Fruit fly (Drosophila melanogaster) whole organism, embryonic: ENCODE data around the gene Arl5.

Experiments
- Abd-B ChIP-seq: fragments of 200-800 bp; sonication (Bioruptor generic); optimal IDR thresholded peaks from 2 replicates; lab custom pipeline; 2018; ENCODE audit warnings: missing biosample characterization, mild to moderate bottlenecking, missing genetic modification characterization, moderate library complexity
- Aef1 ChIP-seq: fragments of 200-800 bp; sonication (Bioruptor generic); IDR thresholded peaks from 3 replicates; pipeline ENCODE4 v1.3.6; 2022; ENCODE audit warnings: missing biosample characterization, missing genetic modification characterization
- Atf-2 ChIP-seq: fragments of 200-800 bp; sonication (Bioruptor generic); optimal IDR thresholded peaks from 2 replicates; lab custom pipeline; 2016; ENCODE audit warnings: missing biosample characterization, missing genetic modification characterization
- BEAF-32 ChIP-seq: fragments of 200-800 bp; sonication (Bioruptor generic); optimal IDR thresholded peaks from 3 replicates; lab custom pipeline; 2017; ENCODE audit warnings: missing biosample characterization, missing genetic modification characterization, mild to moderate bottlenecking, moderate library complexity, missing genetic modification reagents
- Bdp1 ChIP-seq: fragments of 200-800 bp; sonication (Bioruptor generic); optimal IDR thresholded peaks from 3 replicates; lab custom pipeline; 2016; ENCODE audit warnings: missing biosample characterization, missing genetic modification characterization
- C15 ChIP-seq: fragments of 200-800 bp; sonication (Bioruptor generic); IDR thresholded peaks from 3 replicates; pipeline ENCODE4 v1.3.6; 2022; ENCODE audit warnings: missing biosample characterization, missing genetic modification characterization
- CG11723 ChIP-seq: fragments of 200-800 bp; sonication (Bioruptor generic); optimal IDR thresholded peaks from 2 replicates; lab custom pipeline; 2017; ENCODE audit warnings: missing biosample characterization, mild to moderate bottlenecking, missing genetic modification characterization
- CG1233 ChIP-seq: fragments of 200-800 bp; sonication (Bioruptor generic); optimal IDR thresholded peaks from 4 replicates; lab custom pipeline; 2018; ENCODE audit warnings: missing biosample characterization, mild to moderate bottlenecking, missing genetic modification characterization
- CG12659 ChIP-seq: fragments of 200-800 bp; sonication (Bioruptor generic); optimal IDR thresholded peaks from 3 replicates; lab custom pipeline; 2017; ENCODE audit warnings: mild to moderate bottlenecking, missing biosample characterization, missing genetic modification reagents, missing genetic modification characterization
- CG13296 ChIP-seq: fragments of 200-800 bp; sonication (Bioruptor generic); optimal IDR thresholded peaks from 3 replicates; lab custom pipeline; 2018; ENCODE audit warnings: missing biosample characterization, mild to moderate bottlenecking, missing genetic modification characterization
- CG13775 ChIP-seq: fragments of 200-800 bp; sonication (Bioruptor generic); optimal IDR thresholded peaks from 3 replicates; lab custom pipeline; 2017; ENCODE audit warnings: missing biosample characterization, mild to moderate bottlenecking, missing genetic modification characterization
- CG2889 ChIP-seq: fragments of 200-800 bp; sonication (Bioruptor generic); IDR thresholded peaks from 3 replicates; pipeline ENCODE4 v1.3.6; 2022; ENCODE audit warnings: missing biosample characterization, missing genetic modification characterization
- CG32767 ChIP-seq: fragments of 200-800 bp; sonication (Bioruptor generic); IDR thresholded peaks from 2 replicates; pipeline ENCODE4 v1.3.6; 2022; ENCODE audit warnings: missing biosample characterization, missing genetic modification characterization
- CG34376 ChIP-seq: fragments of 200-800 bp; sonication (Bioruptor generic); optimal IDR thresholded peaks from 2 replicates; lab custom pipeline; 2018; ENCODE audit warnings: missing biosample characterization, mild to moderate bottlenecking, missing genetic modification characterization
- CG4617 ChIP-seq: fragments of 200-800 bp; sonication (Bioruptor generic); optimal IDR thresholded peaks from 3 replicates; lab custom pipeline; 2016; ENCODE audit warnings: missing biosample characterization, missing genetic modification characterization, borderline replicate concordance
- CG7963 ChIP-seq: fragments of 200-800 bp; sonication (Bioruptor generic); IDR thresholded peaks from 3 replicates; pipeline ENCODE4 v1.3.6; 2022; ENCODE audit warnings: missing biosample characterization, missing genetic modification characterization; ENCODE audit not compliant: partially characterized antibody
- CG8765 ChIP-seq: fragments of 200-800 bp; sonication (Bioruptor generic); IDR thresholded peaks from 2 replicates; pipeline ENCODE4 v1.3.6; 2022; ENCODE audit warnings: missing biosample characterization, missing genetic modification characterization
- CHES-1-like ChIP-seq: fragments of 200-800 bp; sonication (Bioruptor generic); optimal IDR thresholded peaks from 2 replicates; lab custom pipeline; 2016; ENCODE audit warnings: missing biosample characterization, missing genetic modification characterization
- Chrac-16 ChIP-seq: fragments of 200-800 bp; sonication (Bioruptor generic); optimal IDR thresholded peaks from 3 replicates; lab custom pipeline; 2016; ENCODE audit warnings: missing biosample characterization, missing genetic modification characterization
- E2f1 ChIP-seq: fragments of 200-800 bp; sonication (Bioruptor generic); IDR thresholded peaks from 2 replicates; pipeline ENCODE4 v1.3.6; 2022; ENCODE audit warnings: missing biosample characterization, missing genetic modification characterization
- Eip74EF ChIP-seq, 2 experiments: fragments of 200-800 bp in 1 of 2; fragments of >200 bp in 1 of 2; sonication (Bioruptor generic) in 1 of 2; optimal IDR thresholded peaks; 2 replicates each; lab custom pipeline; 2017 to 2019; ENCODE audit warnings: missing biosample characterization in 2 of 2, missing genetic modification characterization in 2 of 2, mild to moderate bottlenecking in 1 of 2, moderate library complexity in 1 of 2
- H2.0 ChIP-seq: fragments of 200-800 bp; sonication (Bioruptor generic); IDR thresholded peaks from 2 replicates; pipeline ENCODE4 v1.3.6; 2022; ENCODE audit warnings: missing biosample characterization, missing genetic modification characterization
- Lpt ChIP-seq: fragments of >200 bp; optimal IDR thresholded peaks from 2 replicates; lab custom pipeline; 2018; ENCODE audit warnings: missing biosample characterization, missing genetic modification characterization
- NK7.1 ChIP-seq: fragments of 200-800 bp; sonication (Bioruptor generic); optimal IDR thresholded peaks from 3 replicates; lab custom pipeline; 2016; ENCODE audit warnings: missing biosample characterization, missing genetic modification characterization
- Ravus ChIP-seq: fragments of 200-800 bp; sonication (Bioruptor generic); IDR thresholded peaks from 2 replicates; pipeline ENCODE4 v1.3.6; 2022; ENCODE audit warnings: missing biosample characterization, missing genetic modification characterization
- Side ChIP-seq: fragments of 200-800 bp; sonication (Bioruptor generic); optimal IDR thresholded peaks from 2 replicates; lab custom pipeline; 2016; ENCODE audit warnings: missing biosample characterization, missing genetic modification characterization
- Stat92E ChIP-seq, 3 experiments: fragments of >200 bp in 2 of 3; fragments of 200-800 bp in 1 of 3; sonication (Bioruptor generic) in 1 of 3; optimal IDR thresholded peaks; 2 replicates each; lab custom pipeline; 2017 to 2019; ENCODE audit warnings: missing biosample characterization in 3 of 3, missing genetic modification characterization in 3 of 3, mild to moderate bottlenecking in 1 of 3, moderate library complexity in 1 of 3
- Xrp1 ChIP-seq: fragments of 200-800 bp; sonication (Bioruptor generic); IDR thresholded peaks from 2 replicates; pipeline ENCODE4 v1.3.6; 2022; ENCODE audit warnings: missing biosample characterization, missing genetic modification characterization
- abd-A ChIP-seq: fragments of 200-800 bp; sonication (Bioruptor generic); optimal IDR thresholded peaks from 3 replicates; lab custom pipeline; 2019; ENCODE audit warnings: missing biosample characterization, mild to moderate bottlenecking, missing genetic modification characterization, moderate library complexity
- az2 ChIP-seq: fragments of 200-800 bp; sonication (Bioruptor generic); optimal IDR thresholded peaks from 3 replicates; lab custom pipeline; 2016; ENCODE audit warnings: missing biosample characterization, missing genetic modification characterization
- bbx ChIP-seq: fragments of 200-800 bp; sonication (Bioruptor generic); IDR thresholded peaks from 2 replicates; pipeline ENCODE4 v1.3.6; 2022; ENCODE audit warnings: missing biosample characterization, missing genetic modification characterization; ENCODE audit not compliant: partially characterized antibody
- dan ChIP-seq: fragments of 200-800 bp; sonication (Bioruptor generic); IDR thresholded peaks from 2 replicates; pipeline ENCODE4 v1.3.6; 2022; ENCODE audit warnings: missing biosample characterization, missing genetic modification characterization
- dati ChIP-seq: fragments of 200-800 bp; sonication (Bioruptor generic); IDR thresholded peaks from 2 replicates; pipeline ENCODE4 v1.3.6; 2022; ENCODE audit warnings: missing biosample characterization, missing genetic modification characterization
- ems ChIP-seq: fragments of 200-800 bp; sonication (Bioruptor generic); optimal IDR thresholded peaks from 3 replicates; lab custom pipeline; 2016; ENCODE audit warnings: missing biosample characterization, missing genetic modification characterization
- her ChIP-seq: fragments of 200-800 bp; sonication (Bioruptor generic); optimal IDR thresholded peaks from 2 replicates; lab custom pipeline; 2016; ENCODE audit warnings: missing biosample characterization, missing genetic modification characterization
- ind ChIP-seq: fragments of 200-800 bp; sonication (Bioruptor generic); optimal IDR thresholded peaks from 3 replicates; lab custom pipeline; 2016; ENCODE audit warnings: missing biosample characterization, missing genetic modification characterization
- kay ChIP-seq: fragments of 200-800 bp; sonication (Bioruptor generic); optimal IDR thresholded peaks from 2 replicates; lab custom pipeline; 2016; ENCODE audit warnings: missing biosample characterization, missing genetic modification characterization
- lmd ChIP-seq: fragments of 200-800 bp; sonication (Bioruptor generic); IDR thresholded peaks from 2 replicates; pipeline ENCODE4 v1.3.6; 2022; ENCODE audit warnings: missing biosample characterization, missing genetic modification characterization
- nau ChIP-seq: fragments of 200-800 bp; sonication (Bioruptor generic); optimal IDR thresholded peaks from 3 replicates; lab custom pipeline; 2017; ENCODE audit warnings: missing biosample characterization, mild to moderate bottlenecking, missing genetic modification characterization, missing genetic modification reagents
- pfk ChIP-seq: fragments of 200-800 bp; sonication (Bioruptor generic); optimal IDR thresholded peaks from 2 replicates; lab custom pipeline; 2018; ENCODE audit warnings: missing biosample characterization, mild to moderate bottlenecking, missing genetic modification characterization, moderate library complexity
- phol ChIP-seq: fragments of 200-800 bp; sonication (Bioruptor generic); optimal IDR thresholded peaks from 3 replicates; lab custom pipeline; 2018; ENCODE audit warnings: missing biosample characterization, mild to moderate bottlenecking, missing genetic modification characterization, moderate library complexity
- pita ChIP-seq: fragments of 200-800 bp; sonication (Bioruptor generic); optimal IDR thresholded peaks from 2 replicates; lab custom pipeline; 2017; ENCODE audit warnings: missing biosample characterization, mild to moderate bottlenecking, missing genetic modification characterization
- repo ChIP-seq: fragments of 200-800 bp; sonication (Bioruptor generic); optimal IDR thresholded peaks from 2 replicates; lab custom pipeline; 2016; ENCODE audit warnings: missing biosample characterization, missing genetic modification characterization
- stwl ChIP-seq: fragments of 200-800 bp; sonication (Bioruptor generic); optimal IDR thresholded peaks from 3 replicates; lab custom pipeline; 2018; ENCODE audit warnings: missing biosample characterization, mild to moderate bottlenecking, missing genetic modification characterization, moderate library complexity
- tap ChIP-seq: fragments of 200-800 bp; optimal IDR thresholded peaks from 3 replicates; lab custom pipeline; 2019; ENCODE audit warnings: missing biosample characterization, mild to moderate bottlenecking, missing genetic modification characterization, moderate library complexity
- wor ChIP-seq: fragments of 200-800 bp; sonication (Bioruptor generic); IDR thresholded peaks from 2 replicates; pipeline ENCODE4 v1.3.6; 2022; ENCODE audit warnings: missing biosample characterization, missing genetic modification characterization
- z ChIP-seq: fragments of 200-800 bp; sonication (Bioruptor generic); IDR thresholded peaks from 3 replicates; pipeline ENCODE4 v1.3.6; 2022; ENCODE audit warnings: missing biosample characterization, missing genetic modification characterization
- zen ChIP-seq: fragments of 200-800 bp; sonication (Bioruptor generic); optimal IDR thresholded peaks from 3 replicates; lab custom pipeline; 2018; ENCODE audit warnings: missing biosample characterization, mild to moderate bottlenecking, missing genetic modification characterization, moderate library complexity

Arl5 gene

dm6 chr3L:8346100-8346980 is 46.7 kb upstream of the Arl5 start, which contains the start of the genes CG7182 and GAPcenA (continued):
- TF ChIP-seq tap (tag; lab: Kevin White, UChicago) (peak; percentile 59), Xrp1 (GFP tag; lab: Robert Waterston, UW) (peak; percentile 56; the same call in 1 of the 2 replicates), NK7.1 (GFP tag; lab: Kevin White, UChicago) (peak; percentile 3), Chrac-16 (GFP tag; lab: Kevin White, UChicago) (peak; percentile 63), abd-A (tag; lab: Kevin White, UChicago) (no peak), H2.0 (GFP tag; lab: Robert Waterston, UW) (no peak), nau (GFP tag; lab: Kevin White, UChicago) (no peak), pita (GFP tag; lab: Kevin White, UChicago) (no peak), CG32767 (GFP tag; lab: Robert Waterston, UW) (no peak), her (GFP tag; lab: Kevin White, UChicago) (peak; percentile 2), bbx (peak; percentile 38; the same call in 1 of the 2 replicates), CG13296 (peak; percentile 57), z (GFP tag; lab: Robert Waterston, UW) (no peak), CHES-1-like (GFP tag; lab: Kevin White, UChicago) (no peak), CG7963 (GFP tag; lab: Robert Waterston, UW) (peak; percentile 47; the same call in 1 of the 3 replicates), CG4617 (peak; percentile 44), Ravus (GFP tag; lab: Robert Waterston, UW) (no peak), Bdp1 (GFP tag; lab: Kevin White, UChicago) (no peak), CG8765 (GFP tag; lab: Robert Waterston, UW) (no peak), pfk (GFP tag; lab: Kevin White, UChicago) (no peak), Eip74EF (GFP tag; optimal IDR thresholded peaks at IDR 0.05; lab: Kevin White, UChicago) (peak in 1 of 2 experiments; percentile 38), stwl (tag; lab: Kevin White, UChicago) (peak; percentile 94), CG34376 (GFP tag; lab: Kevin White, UChicago) (no peak), lmd (GFP tag; lab: Robert Waterston, UW) (peak; percentile 33; the same call in 1 of the 2 replicates), Abd-B (GFP tag; lab: Kevin White, UChicago) (peak; percentile 71), CG13775 (GFP tag; lab: Kevin White, UChicago) (peak; percentile 79), Aef1 (GFP tag; lab: Robert Waterston, UW) (peak; percentile 39; the same call in 1 of the 3 replicates), E2f1 (GFP tag; lab: Robert Waterston, UW) (peak; percentile 63), Stat92E (GFP tag; optimal IDR thresholded peaks at IDR 0.05; lab: Kevin White, UChicago) (no peak), phol (tag; lab: Kevin White, UChicago) (peak; percentile 77), az2 (GFP tag; lab: Kevin White, UChicago) (peak; percentile 51), Side (GFP tag; lab: Kevin White, UChicago) (peak; percentile 14), CG1233 (GFP tag; lab: Kevin White, UChicago) (peak; percentile 73), CG2889 (GFP tag; lab: Robert Waterston, UW) (no peak), ems (peak; percentile 29), Atf-2 (GFP tag; lab: Kevin White, UChicago) (no peak), C15 (no peak), kay (GFP tag; lab: Kevin White, UChicago) (peak; percentile 33), CG12659 (GFP tag; lab: Kevin White, UChicago) (peak; percentile 80), dati (no peak), ind (GFP tag; lab: Kevin White, UChicago) (peak; percentile 71), wor (GFP tag; lab: Robert Waterston, UW) (no peak), dan (GFP tag; lab: Robert Waterston, UW) (no peak), zen (tag; lab: Kevin White, UChicago) (peak; percentile 56), BEAF-32 (GFP tag; lab: Kevin White, UChicago) (peak; percentile 72), CG11723 (GFP tag; lab: Kevin White, UChicago) (peak; percentile 34), Lpt (no peak), repo (GFP tag; lab: Kevin White, UChicago) (no peak)
